Fruit fly (Drosophila melanogaster): ENCODE measurements around the gene Jon66Ci.

Gene Jon66Ci

DNA sequence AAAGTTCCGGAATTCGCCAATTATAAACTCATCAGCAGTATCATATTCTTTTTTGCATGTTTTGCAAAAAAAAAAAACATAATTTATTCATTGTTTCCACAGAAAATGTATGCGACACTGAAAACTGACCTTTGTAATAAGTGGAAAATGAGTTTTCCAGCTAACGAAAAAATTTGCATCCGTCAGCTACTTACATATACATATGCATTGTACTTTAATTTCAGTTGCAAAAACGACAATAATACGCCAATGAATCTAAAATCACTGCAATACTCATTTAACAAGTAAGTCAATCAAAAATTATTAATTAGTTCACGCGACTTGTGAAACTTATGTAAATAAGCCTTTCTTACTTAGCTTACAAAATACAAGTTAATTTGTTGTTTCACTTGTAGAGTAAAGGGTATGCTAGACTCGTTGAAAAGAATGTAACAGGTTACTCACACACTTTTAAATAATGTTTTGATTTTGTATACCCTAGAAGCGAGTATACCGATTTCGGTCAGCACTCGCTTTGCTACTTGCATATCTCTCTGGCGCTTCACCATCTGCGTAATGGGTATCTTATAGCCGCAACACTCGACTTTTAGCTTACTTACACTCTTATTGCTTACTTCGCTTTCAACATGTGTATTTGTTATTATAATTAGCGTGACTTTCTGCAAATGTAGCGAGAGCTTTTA, 7.6 kb downstream of the Jon66Ci start (continued):
- TF ChIP-seq exex (tag; optimal IDR thresholded peaks at IDR 0.05) (no peak), seq (GFP tag; IDR thresholded peaks at IDR 0.05) (no peak), chif (GFP tag; optimal IDR thresholded peaks at IDR 0.05) (peak; percentile 14 to 43), onecut (GFP tag; IDR thresholded peaks at IDR 0.05) (no peak), slp2 (GFP tag; optimal IDR thresholded peaks at IDR 0.05) (no peak), en (GFP tag; optimal IDR thresholded peaks at IDR 0.05) (peak; percentile 13), CG7839 (tag; optimal IDR thresholded peaks at IDR 0.05) (no peak), p53 (GFP tag; optimal IDR thresholded peaks at IDR 0.05) (no peak), CG4360 (GFP tag; IDR thresholded peaks at IDR 0.05) (no peak), gcm2 (GFP tag; optimal IDR thresholded peaks at IDR 0.05) (no peak), HLH54F (GFP tag; optimal IDR thresholded peaks at IDR 0.05) (no peak), crol (GFP tag; IDR thresholded peaks at IDR 0.05) (no peak), dmrt99B (tag; optimal IDR thresholded peaks at IDR 0.05) (no peak), Hey (tag; optimal IDR thresholded peaks at IDR 0.05) (no peak), kni (GFP tag; optimal IDR thresholded peaks at IDR 0.05) (no peak), NC2α (GFP tag; optimal IDR thresholded peaks at IDR 0.05) (no peak), CG30403 (GFP tag; optimal IDR thresholded peaks at IDR 0.05) (peak; percentile 34), CG10462 (GFP tag; optimal IDR thresholded peaks at IDR 0.05) (no peak), CG18262 (tag; optimal IDR thresholded peaks at IDR 0.05) (no peak), CG2199 (GFP tag; IDR thresholded peaks at IDR 0.05) (0 out of 3 replicates have a peak, but pooled peaks have one; percentile 18), CG4617 (GFP tag; optimal IDR thresholded peaks at IDR 0.05; ENCODE audit: borderline replicate concordance) (no peak), HHEX (GFP tag; optimal IDR thresholded peaks at IDR 0.05) (no peak), da (GFP tag; optimal IDR thresholded peaks at IDR 0.05) (no peak), CG12236 (GFP tag; optimal IDR thresholded peaks at IDR 0.05) (no peak), sna (GFP tag; IDR thresholded peaks at IDR 0.05; ENCODE audit: partially characterized antibody) (no peak), Hand (GFP tag; optimal IDR thresholded peaks at IDR 0.05) (no peak), inv (GFP tag; IDR thresholded peaks at IDR 0.05; ENCODE audit: partially characterized antibody) (no peak), sr (GFP tag; IDR thresholded peaks at IDR 0.05) (no peak), nmo (GFP tag; optimal IDR thresholded peaks at IDR 0.05) (peak; percentile 16), Xbp1 (GFP tag; optimal IDR thresholded peaks at IDR 0.05) (peak; percentile 53), slbo (GFP tag; IDR thresholded peaks at IDR 0.05) (peak; percentile 49), jigr1 (GFP tag; IDR thresholded peaks at IDR 0.05) (0 out of 3 replicates have a peak, but pooled peaks have one; percentile 6), vfl (GFP tag; optimal IDR thresholded peaks at IDR 0.05) (no peak), CG31365 (tag; optimal IDR thresholded peaks at IDR 0.05) (no peak), CG4707 (GFP tag; optimal IDR thresholded peaks at IDR 0.05) (no peak), CG12155 (GFP tag; optimal IDR thresholded peaks at IDR 0.05) (peak; percentile 14), Dip2 (GFP tag; IDR thresholded peaks at IDR 0.05) (no peak), fru (optimal IDR thresholded peaks at IDR 0.05) (no peak), gsb-n (tag; optimal IDR thresholded peaks at IDR 0.05) (no peak), trem (tag; optimal IDR thresholded peaks at IDR 0.05) (no peak), klu (GFP tag; IDR thresholded peaks at IDR 0.05) (no peak), CG8924 (tag; optimal IDR thresholded peaks at IDR 0.05) (peak; percentile 23), tin (GFP tag; optimal IDR thresholded peaks at IDR 0.05) (peak; percentile 14), ATbp (GFP tag; optimal IDR thresholded peaks at IDR 0.05) (peak; percentile 19), Lpt (GFP tag; optimal IDR thresholded peaks at IDR 0.05) (no peak), CG10209 (GFP tag; optimal IDR thresholded peaks at IDR 0.05) (no peak), CG17829 (tag; optimal IDR thresholded peaks at IDR 0.05) (no peak), Sry-δ (GFP tag; optimal IDR thresholded peaks at IDR 0.05) (no peak), fd96Cb (tag; optimal IDR thresholded peaks at IDR 0.05) (peak; percentile 38), yki (optimal IDR thresholded peaks at IDR 0.05) (no peak), h (optimal IDR thresholded peaks at IDR 0.05) (no peak), B-H1 (GFP tag; IDR thresholded peaks at IDR 0.05) (no peak)

All from whole organism, embryonic.